Fruit fly (Drosophila melanogaster): ENCODE measurements around the gene CG15390.

DNA sequence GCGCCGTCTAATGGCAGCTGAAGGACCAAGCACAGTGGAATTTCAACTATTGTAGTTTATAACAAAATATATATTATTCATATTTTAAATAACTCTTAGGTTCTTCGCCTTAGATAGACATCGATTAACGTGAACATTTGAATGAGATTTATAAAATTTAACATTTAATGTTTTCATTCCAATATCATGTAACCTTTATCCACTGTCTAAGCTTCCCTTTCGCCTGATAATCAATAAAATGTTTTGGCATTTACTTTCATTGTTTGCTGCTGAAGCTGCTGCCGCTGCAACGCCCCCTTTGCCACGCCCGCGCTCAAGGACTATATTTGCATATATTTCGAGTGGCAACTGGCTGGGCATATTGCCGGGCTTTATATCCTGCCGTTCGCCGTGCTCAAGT is 20.4 kb downstream of the CG15390 start:
- no peak for TF ChIP-seq ovo (GFP tag; optimal IDR thresholded peaks at IDR 0.05)
- no peak for TF ChIP-seq tj (GFP tag; optimal IDR thresholded peaks at IDR 0.05)
- no peak for TF ChIP-seq kay (GFP tag; ENCODE audit: borderline replicate concordance)
- no peak for TF ChIP-seq CG12768 (GFP tag; optimal IDR thresholded peaks at IDR 0.05)
- TF ChIP-seq CG33017 (tag; optimal IDR thresholded peaks at IDR 0.05) = no peak
- TF ChIP-seq CG1620 (GFP tag; optimal IDR thresholded peaks at IDR 0.05) = no peak
- no peak for TF ChIP-seq Hr96 (GFP tag; optimal IDR thresholded peaks at IDR 0.05)
- no peak for TF ChIP-seq pad (GFP tag; optimal IDR thresholded peaks at IDR 0.05)
- TF ChIP-seq bab1 (GFP tag; optimal IDR thresholded peaks at IDR 0.05) = no peak
- TF ChIP-seq CG11617 (GFP tag; optimal IDR thresholded peaks at IDR 0.05) = no peak
- no peak for TF ChIP-seq Crg-1 (GFP tag; optimal IDR thresholded peaks at IDR 0.05)
- TF ChIP-seq CG14711 (tag; optimal IDR thresholded peaks at IDR 0.05) = no peak
